Fruit fly (Drosophila melanogaster) whole organism, embryonic: ENCODE measurements around the gene mRpS31.

ENCODE experiments used
- Awh ChIP-seq: fragments of 200-800 bp; sonication (Bioruptor generic); IDR thresholded peaks from 2 replicates; pipeline ENCODE4, ENCODE4 v1.3.6; 2022; ENCODE audit warnings: missing biosample characterization, missing genetic modification characterization
- BEAF-32 ChIP-seq: fragments of 200-800 bp; sonication (Bioruptor generic); optimal IDR thresholded peaks from 3 replicates; lab custom pipeline; 2017; ENCODE audit warnings: missing biosample characterization, missing genetic modification characterization, mild to moderate bottlenecking, moderate library complexity, missing genetic modification reagents
- Bdp1 ChIP-seq: fragments of 200-800 bp; sonication (Bioruptor generic); optimal IDR thresholded peaks from 3 replicates; lab custom pipeline; 2016; ENCODE audit warnings: missing biosample characterization, missing genetic modification characterization
- CG10431 ChIP-seq: fragments of 200-800 bp; sonication (Bioruptor generic); optimal IDR thresholded peaks from 3 replicates; lab custom pipeline; 2018; ENCODE audit warnings: missing biosample characterization, mild to moderate bottlenecking, missing genetic modification characterization
- CG11696 ChIP-seq: fragments of 200-800 bp; sonication (Bioruptor generic); IDR thresholded peaks from 2 replicates; pipeline ENCODE4 v1.3.6; 2022; ENCODE audit warnings: missing biosample characterization, missing genetic modification characterization
- CG13624 ChIP-seq: fragments of 200-800 bp; sonication (Bioruptor generic); optimal IDR thresholded peaks from 2 replicates; lab custom pipeline; 2016; ENCODE audit warnings: missing biosample characterization, missing genetic modification characterization
- CG1529 ChIP-seq: fragments of 200-800 bp; sonication (Bioruptor generic); optimal IDR thresholded peaks from 3 replicates; lab custom pipeline; 2018; ENCODE audit warnings: missing biosample characterization, missing genetic modification characterization
- CG1832 ChIP-seq: fragments of 200-800 bp; sonication (Bioruptor generic); optimal IDR thresholded peaks from 2 replicates; lab custom pipeline; 2017; ENCODE audit warnings: missing biosample characterization, mild to moderate bottlenecking, missing genetic modification characterization, inconsistent platforms
- CG3163 ChIP-seq: fragments of 200-800 bp; sonication (Bioruptor generic); optimal IDR thresholded peaks from 3 replicates; lab custom pipeline; 2016; ENCODE audit warnings: missing biosample characterization, missing genetic modification characterization
- CG32767 ChIP-seq: fragments of 200-800 bp; sonication (Bioruptor generic); IDR thresholded peaks from 2 replicates; pipeline ENCODE4 v1.3.6; 2022; ENCODE audit warnings: missing biosample characterization, missing genetic modification characterization
- CG3281 ChIP-seq: fragments of 200-800 bp; sonication (Bioruptor generic); optimal IDR thresholded peaks from 3 replicates; lab custom pipeline; 2017; ENCODE audit warnings: missing biosample characterization, mild to moderate bottlenecking, missing genetic modification characterization
- CG34224 ChIP-seq: fragments of 200-800 bp; sonication (Bioruptor generic); IDR thresholded peaks from 3 replicates; pipeline ENCODE4 v1.3.6; 2022; ENCODE audit warnings: missing biosample characterization, missing genetic modification characterization; ENCODE audit not compliant: partially characterized antibody
- CG42726 ChIP-seq: fragments of 200-800 bp; sonication (Bioruptor generic); IDR thresholded peaks from 2 replicates; pipeline ENCODE4 v1.3.6; 2022; ENCODE audit warnings: missing biosample characterization, missing genetic modification characterization; ENCODE audit not compliant: partially characterized antibody
- CG5245 ChIP-seq: fragments of 200-800 bp; sonication (Bioruptor generic); optimal IDR thresholded peaks from 3 replicates; lab custom pipeline; 2016; ENCODE audit warnings: missing biosample characterization, missing genetic modification characterization
- CG6175 ChIP-seq: fragments of 200-800 bp; sonication (Bioruptor generic); IDR thresholded peaks from 3 replicates; pipeline ENCODE4 v1.3.6; 2022; ENCODE audit warnings: missing biosample characterization, missing genetic modification characterization
- CG6765 ChIP-seq: fragments of 200-800 bp; sonication (Bioruptor generic); optimal IDR thresholded peaks from 3 replicates; lab custom pipeline; 2017; ENCODE audit warnings: missing biosample characterization, mild to moderate bottlenecking, missing genetic modification characterization
- Deaf1 ChIP-seq: fragments of 200-800 bp; optimal IDR thresholded peaks from 3 replicates; lab custom pipeline; 2019; ENCODE audit warnings: missing biosample characterization, mild to moderate bottlenecking, missing genetic modification characterization, moderate library complexity
- Dek ChIP-seq: fragments of 200-800 bp; sonication (Bioruptor generic); optimal IDR thresholded peaks from 3 replicates; lab custom pipeline; 2019; ENCODE audit warnings: missing biosample characterization, mild to moderate bottlenecking, missing genetic modification characterization, moderate library complexity
- Doc3 ChIP-seq: fragments of 200-800 bp; sonication (Bioruptor generic); IDR thresholded peaks from 3 replicates; pipeline ENCODE4 v1.3.6; 2022; ENCODE audit warnings: missing biosample characterization, missing genetic modification characterization; ENCODE audit not compliant: partially characterized antibody
- Elba2 ChIP-seq: fragments of 200-800 bp; sonication (Bioruptor generic); optimal IDR thresholded peaks from 3 replicates; lab custom pipeline; 2016; ENCODE audit warnings: missing biosample characterization, missing genetic modification characterization
- Ets97D ChIP-seq: fragments of 200-800 bp; sonication (Bioruptor generic); optimal IDR thresholded peaks from 3 replicates; lab custom pipeline; 2016; ENCODE audit warnings: missing biosample characterization, missing genetic modification characterization
- Fer1 ChIP-seq: fragments of 200-800 bp; sonication (Bioruptor generic); optimal IDR thresholded peaks from 2 replicates; lab custom pipeline; 2017; ENCODE audit warnings: missing biosample characterization, mild to moderate bottlenecking, missing genetic modification characterization
- Mes4 ChIP-seq: fragments of 200-800 bp; sonication (Bioruptor generic); optimal IDR thresholded peaks from 2 replicates; lab custom pipeline; 2016; ENCODE audit warnings: missing biosample characterization, missing genetic modification characterization
- Myb ChIP-seq: fragments of 200-800 bp; sonication (Bioruptor generic); optimal IDR thresholded peaks from 2 replicates; lab custom pipeline; 2016; ENCODE audit warnings: missing biosample characterization, missing genetic modification characterization
- NC2α ChIP-seq: fragments of 200-800 bp; sonication (Bioruptor generic); optimal IDR thresholded peaks from 2 replicates; lab custom pipeline; 2016; ENCODE audit warnings: missing biosample characterization, missing genetic modification characterization
- PHDP ChIP-seq: fragments of 200-800 bp; sonication (Bioruptor generic); optimal IDR thresholded peaks from 3 replicates; lab custom pipeline; 2018; ENCODE audit warnings: missing biosample characterization, mild to moderate bottlenecking, missing genetic modification characterization, moderate library complexity
- Pdp1 ChIP-seq, 2 experiments: fragments of 200-800 bp; sonication (Bioruptor generic); optimal IDR thresholded peaks; 3 replicates each; lab custom pipeline; 2016; ENCODE audit warnings: missing biosample characterization in 2 of 2, missing genetic modification characterization in 2 of 2, mild to moderate bottlenecking in 1 of 2, moderate library complexity in 1 of 2
- Scr ChIP-seq: fragments of 200-800 bp; sonication (Bioruptor generic); IDR thresholded peaks from 2 replicates; pipeline ENCODE4 v1.3.6; 2022; ENCODE audit warnings: missing biosample characterization, missing genetic modification characterization; ENCODE audit not compliant: partially characterized antibody
- Sin3A ChIP-seq: fragments of >200 bp; optimal IDR thresholded peaks from 2 replicates; lab custom pipeline; 2018
- Spps ChIP-seq: fragments of 200-800 bp; sonication (Bioruptor generic); optimal IDR thresholded peaks from 2 replicates; lab custom pipeline; 2018; ENCODE audit warnings: missing biosample characterization, mild to moderate bottlenecking, missing genetic modification characterization
- Stat92E ChIP-seq, 3 experiments: fragments of >200 bp in 2 of 3; fragments of 200-800 bp in 1 of 3; sonication (Bioruptor generic) in 1 of 3; optimal IDR thresholded peaks; 2 replicates each; lab custom pipeline; 2017 to 2019; ENCODE audit warnings: missing biosample characterization in 3 of 3, missing genetic modification characterization in 3 of 3, mild to moderate bottlenecking in 1 of 3, moderate library complexity in 1 of 3
- Xbp1 ChIP-seq: fragments of 200-800 bp; sonication (Bioruptor generic); optimal IDR thresholded peaks from 3 replicates; lab custom pipeline; 2016; ENCODE audit warnings: missing biosample characterization, mild to moderate bottlenecking, missing genetic modification characterization
- YL-1 ChIP-seq: fragments of 200-800 bp; sonication (Bioruptor generic); optimal IDR thresholded peaks from 3 replicates; lab custom pipeline; 2017; ENCODE audit warnings: missing biosample characterization, mild to moderate bottlenecking, missing genetic modification characterization
- ap ChIP-seq: fragments of 200-800 bp; sonication (Bioruptor generic); IDR thresholded peaks from 2 replicates; pipeline ENCODE4 v1.3.6; 2022; ENCODE audit warnings: missing biosample characterization, missing genetic modification characterization
- ara ChIP-seq: fragments of 200-800 bp; sonication (Bioruptor generic); IDR thresholded peaks from 2 replicates; pipeline ENCODE4 v1.3.6; 2022; ENCODE audit warnings: missing biosample characterization, missing genetic modification characterization
- bcd ChIP-seq: fragments of 200-800 bp; sonication (Bioruptor generic); optimal IDR thresholded peaks from 2 replicates; lab custom pipeline; 2017; ENCODE audit warnings: missing biosample characterization, mild to moderate bottlenecking, missing genetic modification characterization
- cg ChIP-seq: fragments of 200-800 bp; sonication (Bioruptor generic); optimal IDR thresholded peaks from 3 replicates; lab custom pipeline; 2019; ENCODE audit warnings: missing biosample characterization, mild to moderate bottlenecking, missing genetic modification characterization, moderate library complexity
- ci ChIP-seq: fragments of 200-800 bp; sonication (Bioruptor generic); IDR thresholded peaks from 3 replicates; pipeline ENCODE4 v1.3.6; 2022; ENCODE audit warnings: missing biosample characterization, missing genetic modification characterization
- cwo ChIP-seq: fragments of 200-800 bp; sonication (Bioruptor generic); optimal IDR thresholded peaks from 3 replicates; lab custom pipeline; 2017; ENCODE audit warnings: missing biosample characterization, missing genetic modification characterization, mild to moderate bottlenecking, moderate library complexity, missing genetic modification reagents
- emc ChIP-seq: fragments of 200-800 bp; sonication (Bioruptor generic); optimal IDR thresholded peaks from 2 replicates; lab custom pipeline; 2016; ENCODE audit warnings: missing biosample characterization, missing genetic modification characterization
- eyg ChIP-seq: fragments of 200-800 bp; sonication (Bioruptor generic); optimal IDR thresholded peaks from 3 replicates; lab custom pipeline; 2016; ENCODE audit warnings: missing biosample characterization, missing genetic modification characterization
- fd96Cb ChIP-seq: fragments of 200-800 bp; sonication (Bioruptor generic); optimal IDR thresholded peaks from 2 replicates; lab custom pipeline; 2018; ENCODE audit warnings: missing biosample characterization, mild to moderate bottlenecking, missing genetic modification characterization, moderate library complexity
- jigr1 ChIP-seq: fragments of 200-800 bp; sonication (Bioruptor generic); IDR thresholded peaks from 3 replicates; pipeline ENCODE4 v1.3.6; 2022; ENCODE audit warnings: missing biosample characterization, missing genetic modification characterization
- nom ChIP-seq: fragments of 200-800 bp; sonication (Bioruptor generic); optimal IDR thresholded peaks from 2 replicates; lab custom pipeline; 2017; ENCODE audit warnings: missing biosample characterization, missing genetic modification characterization, mild to moderate bottlenecking, moderate library complexity, missing genetic modification reagents
- otp ChIP-seq: fragments of 200-800 bp; sonication (Bioruptor generic); IDR thresholded peaks from 3 replicates; pipeline ENCODE4, ENCODE4 v1.3.6; 2022; ENCODE audit warnings: missing biosample characterization, missing genetic modification characterization
- sens ChIP-seq: fragments of 200-800 bp; sonication (Bioruptor generic); peaks from one replicate; lab custom pipeline; 2016; ENCODE audit warnings: missing biosample characterization, missing genetic modification characterization
- so ChIP-seq: fragments of 200-800 bp; sonication (Bioruptor generic); IDR thresholded peaks from 3 replicates; pipeline ENCODE4 v1.3.6; 2022; ENCODE audit warnings: missing biosample characterization, missing genetic modification characterization
- yki ChIP-seq: fragments of >200 bp; optimal IDR thresholded peaks from 3 replicates; lab custom pipeline; 2018
- zf30C ChIP-seq: fragments of 200-800 bp; sonication (Bioruptor generic); optimal IDR thresholded peaks from 3 replicates; lab custom pipeline; 2018; ENCODE audit warnings: missing biosample characterization, mild to moderate bottlenecking, missing genetic modification characterization

mRpS31 gene

dm6 chr3L:16052145-16053025 is 47.4 kb downstream of the mRpS31 start (continued):
- TF ChIP-seq CG32767 (GFP tag; lab: Robert Waterston, UW) (peak; percentile 32; the same call in 1 of the 2 replicates), CG10431 (GFP tag; lab: Kevin White, UChicago) (no peak), sens (GFP tag; lab: Kevin White, UChicago) (peak; percentile 80), CG1529 (GFP tag; lab: Kevin White, UChicago) (no peak), nom (GFP tag; lab: Kevin White, UChicago) (peak; percentile 36), BEAF-32 (GFP tag; lab: Kevin White, UChicago) (no peak), Stat92E (GFP tag; optimal IDR thresholded peaks at IDR 0.05; lab: Kevin White, UChicago) (peak in 1 of 3 experiments; percentile 91), ara (GFP tag; lab: Robert Waterston, UW) (no peak), CG1832 (GFP tag; lab: Kevin White, UChicago) (peak; percentile 53), ci (GFP tag; lab: Robert Waterston, UW) (peak; percentile 47; the same call in 2 of the 3 replicates), Scr (GFP tag; lab: Robert Waterston, UW) (no peak; the same call in 1 of the 2 replicates), CG6765 (GFP tag; lab: Kevin White, UChicago) (no peak), jigr1 (GFP tag; lab: Robert Waterston, UW) (no peak), CG3281 (GFP tag; lab: Kevin White, UChicago) (no peak), Spps (tag; lab: Kevin White, UChicago) (no peak), YL-1 (GFP tag; lab: Kevin White, UChicago) (peak; percentile 12), bcd (GFP tag; lab: Kevin White, UChicago) (no peak), Deaf1 (tag; lab: Kevin White, UChicago) (no peak), Xbp1 (GFP tag; lab: Kevin White, UChicago) (no peak), yki (peak; percentile 84), fd96Cb (tag; lab: Kevin White, UChicago) (no peak), Sin3A (lab: Kevin White, UChicago) (peak; percentile 11), Doc3 (GFP tag; lab: Robert Waterston, UW) (no peak), cwo (GFP tag; lab: Kevin White, UChicago) (no peak), CG13624 (GFP tag; lab: Kevin White, UChicago) (no peak), emc (GFP tag; lab: Kevin White, UChicago) (no peak), otp (GFP tag; lab: Robert Waterston, UW) (no peak), Fer1 (GFP tag; lab: Kevin White, UChicago) (peak; percentile 1), Myb (no peak), cg (peak; percentile 99), Ets97D (GFP tag; lab: Kevin White, UChicago) (no peak), Awh (GFP tag; lab: Robert Waterston, UW) (no peak), ap (GFP tag; lab: Robert Waterston, UW) (no peak), CG6175 (GFP tag; lab: Robert Waterston, UW) (no peak), CG34224 (GFP tag; lab: Robert Waterston, UW) (no peak), Elba2 (GFP tag; lab: Kevin White, UChicago) (peak; percentile 28), CG11696 (no peak), Dek (tag; lab: Kevin White, UChicago) (no peak), CG3163 (GFP tag; lab: Kevin White, UChicago) (no peak), CG42726 (GFP tag; lab: Robert Waterston, UW) (no peak), Pdp1 (GFP tag; optimal IDR thresholded peaks at IDR 0.05; lab: Kevin White, UChicago) (peak in 1 of 2 experiments; percentile 78), eyg (no peak), NC2α (GFP tag; lab: Kevin White, UChicago) (no peak), so (no peak), CG5245 (no peak), zf30C (GFP tag; lab: Kevin White, UChicago) (peak; percentile 5), Mes4 (GFP tag; lab: Kevin White, UChicago) (no peak), PHDP (no peak), Bdp1 (GFP tag; lab: Kevin White, UChicago) (no peak)
